Worm (Caenorhabditis elegans) whole organism, young adult: Measurements from ENCODE around the gene idpp-6.

Experiments
- B0019.2 ChIP-seq: fragments of 200-800 bp; sonication (Bioruptor generic); conservative IDR thresholded peaks from 2 replicates; pipeline ENCODE4 v1.3.6; 2022; ENCODE audit warnings: missing genetic modification reagents, missing genetic modification characterization, missing compliant biosample characterization
- C06A6.2 ChIP-seq: fragments of 200-800 bp; sonication (Bioruptor generic); conservative IDR thresholded peaks from 2 replicates; pipeline ENCODE4 v1.3.6; 2022; ENCODE audit warnings: missing genetic modification characterization, missing compliant biosample characterization
- D2030.7 ChIP-seq: fragments of 200-800 bp; sonication (Bioruptor generic); IDR thresholded peaks from 2 replicates; pipeline ENCODE4 v1.3.6; 2022; ENCODE audit warnings: missing genetic modification reagents, missing genetic modification characterization, missing compliant biosample characterization
- F23B12.7 ChIP-seq: sonication (generic microtip); optimal IDR thresholded peaks from 2 replicates; lab custom pipeline; 2017; ENCODE audit warnings: missing genetic modification characterization, mild to moderate bottlenecking, missing compliant biosample characterization, antibody characterized with exemption, moderate library complexity; ENCODE audit not compliant: insufficient read depth
- F52B5.7 ChIP-seq: sonication (generic microtip); optimal IDR thresholded peaks from 2 replicates; lab custom pipeline; 2016; ENCODE audit warnings: mild to moderate bottlenecking, missing genetic modification characterization, missing compliant biosample characterization
- F57A8.1 ChIP-seq: fragments of 200-800 bp; sonication (Bioruptor generic); optimal IDR thresholded peaks from 2 replicates; lab custom pipeline; 2018; ENCODE audit warnings: mild to moderate bottlenecking, missing genetic modification characterization, moderate library complexity, missing compliant biosample characterization
- T26A5.8 ChIP-seq: sonication (generic microtip); optimal IDR thresholded peaks from 2 replicates; lab custom pipeline; 2016; ENCODE audit warnings: missing genetic modification characterization, missing compliant biosample characterization
- Y95B8A.8 ChIP-seq: fragments of 200-800 bp; sonication (Bioruptor generic); IDR thresholded peaks from 2 replicates; pipeline ENCODE4 v1.3.6; 2022; ENCODE audit warnings: missing genetic modification reagents, missing genetic modification characterization, missing compliant biosample characterization
- ama-1 ChIP-seq, 3 experiments: fragments of 150-350 bp in 1 of 3; sonication (generic microtip) in 2 of 3; optimal IDR thresholded peaks; 2 replicates each; lab custom pipeline; 2014 to 2018; ENCODE audit warnings: missing biosample characterization in 2 of 3, missing genetic modification characterization in 2 of 3, missing genetic modification reagents in 2 of 3
- aptf-2 ChIP-seq: fragments of 200-800 bp; sonication (Bioruptor generic); conservative IDR thresholded peaks from 2 replicates; pipeline ENCODE4 v1.3.6; 2022; ENCODE audit warnings: missing genetic modification reagents, missing genetic modification characterization, missing compliant biosample characterization
- athp-1 ChIP-seq: sonication (generic microtip); optimal IDR thresholded peaks from 2 replicates; lab custom pipeline; 2017; ENCODE audit warnings: mild to moderate bottlenecking, missing genetic modification characterization, missing compliant biosample characterization
- bed-1 ChIP-seq: fragments of 200-800 bp; sonication (Bioruptor generic); IDR thresholded peaks from 2 replicates; pipeline ENCODE4 v1.3.6; 2022; ENCODE audit warnings: missing genetic modification reagents, missing genetic modification characterization, missing compliant biosample characterization
- bed-2 ChIP-seq: fragments of 200-800 bp; sonication (Bioruptor generic); IDR thresholded peaks from 2 replicates; pipeline ENCODE4 v1.3.6; 2022; ENCODE audit warnings: missing genetic modification reagents, missing genetic modification characterization, missing compliant biosample characterization
- cebp-1 ChIP-seq, 2 experiments: fragments of 200-800 bp in 1 of 2; sonication (Bioruptor generic) in 1 of 2; sonication (generic microtip) in 1 of 2; IDR thresholded peaks in 1 of 2; optimal IDR thresholded peaks in 1 of 2; 2 replicates each; pipeline versions ENCODE4 v1.3.6 to Lab custom; 2017 to 2022; ENCODE audit warnings: missing compliant biosample characterization in 2 of 2, missing genetic modification characterization in 2 of 2, mild to moderate bottlenecking in 1 of 2, missing genetic modification reagents in 1 of 2, moderate library complexity in 1 of 2
- cebp-2 ChIP-seq: fragments of 200-800 bp; sonication (Bioruptor generic); IDR thresholded peaks from 2 replicates; pipeline ENCODE4 v1.3.6; 2022; ENCODE audit warnings: missing genetic modification characterization, missing compliant biosample characterization
- ceh-27 ChIP-seq: fragments of 200-800 bp; sonication (Bioruptor generic); optimal IDR thresholded peaks from 2 replicates; lab custom pipeline; 2018; ENCODE audit warnings: mild to moderate bottlenecking, missing genetic modification characterization, moderate library complexity, missing compliant biosample characterization
- ceh-91 ChIP-seq: fragments of 200-800 bp; sonication (Bioruptor generic); IDR thresholded peaks from 2 replicates; pipeline ENCODE4 v1.3.6; 2022; ENCODE audit warnings: missing genetic modification reagents, missing genetic modification characterization, missing compliant biosample characterization
- dpl-1 ChIP-seq: fragments of 150-350 bp; optimal IDR thresholded peaks from 2 replicates; lab custom pipeline; 2014; ENCODE audit warnings: missing biosample characterization, missing genetic modification reagents, missing genetic modification characterization
- efl-1 ChIP-seq: fragments of 150-350 bp; optimal IDR thresholded peaks from 2 replicates; lab custom pipeline; 2014; ENCODE audit warnings: missing biosample characterization, missing genetic modification reagents, missing genetic modification characterization
- egl-18 ChIP-seq: fragments of 200-800 bp; sonication (Bioruptor generic); IDR thresholded peaks from 2 replicates; pipeline ENCODE4 v1.3.6; 2022; ENCODE audit warnings: missing genetic modification reagents, missing genetic modification characterization, missing compliant biosample characterization
- egl-44 ChIP-seq: fragments of 200-800 bp; sonication (Bioruptor generic); IDR thresholded peaks from 2 replicates; pipeline ENCODE4 v1.3.6; 2022; ENCODE audit warnings: missing genetic modification reagents, missing genetic modification characterization, missing compliant biosample characterization
- hlh-12 ChIP-seq: sonication (generic microtip); optimal IDR thresholded peaks from 2 replicates; lab custom pipeline; 2016; ENCODE audit warnings: missing genetic modification characterization, missing compliant biosample characterization
- hrde-1 ChIP-seq: sonication (generic microtip); optimal IDR thresholded peaks from 2 replicates; lab custom pipeline; 2016; ENCODE audit warnings: missing genetic modification characterization, mild to moderate bottlenecking, missing compliant biosample characterization, moderate library complexity, missing genotype, missing genetic modification reagents, borderline replicate concordance
- hsf-1 ChIP-seq: fragments of 200-800 bp; sonication (Bioruptor generic); IDR thresholded peaks from 2 replicates; pipeline ENCODE4 v1.3.6; 2022; ENCODE audit warnings: missing genetic modification reagents, missing genetic modification characterization, missing compliant biosample characterization
- lag-1 ChIP-seq: fragments of 200-800 bp; sonication (Bioruptor generic); IDR thresholded peaks from 2 replicates; pipeline ENCODE4 v1.3.6; 2022; ENCODE audit warnings: missing genetic modification reagents, missing genetic modification characterization, missing compliant biosample characterization
- let-526 ChIP-seq: fragments of 200-800 bp; sonication (Bioruptor generic); IDR thresholded peaks from 2 replicates; pipeline ENCODE4 v1.3.6; 2022; ENCODE audit warnings: missing genetic modification reagents, missing genetic modification characterization, missing compliant biosample characterization
- lin-35 ChIP-seq, 3 experiments: fragments of 150-350 bp in 2 of 3; sonication (generic microtip) in 1 of 3; optimal IDR thresholded peaks; 2 replicates each; lab custom pipeline; 2014 to 2018; ENCODE audit warnings: missing biosample characterization in 3 of 3, missing genetic modification characterization in 3 of 3, missing genetic modification reagents in 3 of 3
- lsy-27 ChIP-seq: sonication (generic microtip); optimal IDR thresholded peaks from 2 replicates; lab custom pipeline; 2017; ENCODE audit warnings: missing genetic modification characterization, mild to moderate bottlenecking, missing compliant biosample characterization, antibody characterized with exemption, missing genotype, borderline replicate concordance; ENCODE audit not compliant: insufficient read depth
- madf-10 ChIP-seq: sonication (generic microtip); optimal IDR thresholded peaks from 2 replicates; lab custom pipeline; 2016; ENCODE audit warnings: mild to moderate bottlenecking, missing genetic modification characterization, missing compliant biosample characterization
- madf-6 ChIP-seq: fragments of 200-800 bp; sonication (Bioruptor generic); IDR thresholded peaks from 2 replicates; pipeline ENCODE4 v1.3.6; 2022; ENCODE audit warnings: missing genetic modification reagents, missing genetic modification characterization, missing compliant biosample characterization
- madf-8 ChIP-seq: fragments of 200-800 bp; sonication (Bioruptor generic); conservative IDR thresholded peaks from 2 replicates; pipeline ENCODE4 v1.3.6; 2022; ENCODE audit warnings: missing genetic modification reagents, missing genetic modification characterization, missing compliant biosample characterization
- mes-4 ChIP-seq: sonication (generic microtip); optimal IDR thresholded peaks from 2 replicates; lab custom pipeline; 2016; ENCODE audit warnings: missing genotype, missing genetic modification characterization, missing compliant biosample characterization
- nfya-1 ChIP-seq: sonication (generic microtip); optimal IDR thresholded peaks from 2 replicates; lab custom pipeline; 2017; ENCODE audit warnings: antibody characterized with exemption, missing compliant biosample characterization, missing genetic modification characterization, borderline replicate concordance; ENCODE audit not compliant: insufficient read depth
- nfyb-1 ChIP-seq: fragments of 200-800 bp; sonication (Bioruptor generic); IDR thresholded peaks from 2 replicates; pipeline ENCODE4 v1.3.6; 2022; ENCODE audit warnings: missing genetic modification reagents, missing genetic modification characterization, missing compliant biosample characterization
- nhr-179 ChIP-seq: sonication (generic microtip); optimal IDR thresholded peaks from 2 replicates; lab custom pipeline; 2016; ENCODE audit warnings: mild to moderate bottlenecking, missing genetic modification characterization, missing compliant biosample characterization
- pbrm-1 ChIP-seq: fragments of 200-800 bp; sonication (Bioruptor generic); IDR thresholded peaks from 2 replicates; pipeline ENCODE4 v1.3.6; 2022; ENCODE audit warnings: missing genetic modification reagents, missing genetic modification characterization, missing compliant biosample characterization
- pha-4 ChIP-seq: fragments of 150-350 bp; sonication (generic microtip); optimal IDR thresholded peaks from 2 replicates; lab custom pipeline; 2014; ENCODE audit warnings: missing biosample characterization, missing genetic modification reagents, missing genetic modification characterization
- rec-8 ChIP-seq, 2 experiments: sonication (generic microtip); optimal IDR thresholded peaks; 2 replicates each; lab custom pipeline; 2016; ENCODE audit warnings: mild to moderate bottlenecking in 2 of 2, missing genetic modification characterization in 2 of 2, missing genetic modification reagents in 2 of 2, missing genotype in 2 of 2, missing biosample characterization in 1 of 2, missing compliant biosample characterization in 1 of 2, moderate library complexity in 1 of 2
- sdz-38 ChIP-seq: sonication (generic microtip); optimal IDR thresholded peaks from 2 replicates; lab custom pipeline; 2016; ENCODE audit warnings: missing genotype, missing genetic modification characterization, missing compliant biosample characterization
- snpc-3.4 ChIP-seq: sonication (generic microtip); optimal IDR thresholded peaks from 2 replicates; lab custom pipeline; 2017; ENCODE audit warnings: missing genetic modification characterization, mild to moderate bottlenecking, missing compliant biosample characterization, antibody characterized with exemption, moderate library complexity, missing genotype, missing genetic modification reagents
- somi-1 ChIP-seq: fragments of 200-800 bp; sonication (Bioruptor generic); optimal IDR thresholded peaks from 2 replicates; lab custom pipeline; 2018; ENCODE audit warnings: mild to moderate bottlenecking, missing genetic modification characterization, missing compliant biosample characterization
- xnd-1 ChIP-seq: sonication (generic microtip); optimal IDR thresholded peaks from 2 replicates; lab custom pipeline; 2016; ENCODE audit warnings: missing genotype, missing genetic modification reagents, missing genetic modification characterization, missing compliant biosample characterization
- zfh-2 ChIP-seq: fragments of 200-800 bp; sonication (Bioruptor generic); conservative IDR thresholded peaks from 2 replicates; pipeline ENCODE4 v1.3.6; 2022; ENCODE audit warnings: missing genetic modification reagents, missing genetic modification characterization, missing compliant biosample characterization
- zim-3 ChIP-seq: sonication (generic microtip); optimal IDR thresholded peaks from 2 replicates; lab custom pipeline; 2017; ENCODE audit warnings: mild to moderate bottlenecking, missing genetic modification characterization, moderate library complexity, missing compliant biosample characterization
- ztf-3 ChIP-seq: fragments of 200-800 bp; sonication (Bioruptor generic); optimal IDR thresholded peaks from 2 replicates; lab custom pipeline; 2018; ENCODE audit warnings: mild to moderate bottlenecking, missing genetic modification characterization, missing compliant biosample characterization

Gene idpp-6

DNA sequence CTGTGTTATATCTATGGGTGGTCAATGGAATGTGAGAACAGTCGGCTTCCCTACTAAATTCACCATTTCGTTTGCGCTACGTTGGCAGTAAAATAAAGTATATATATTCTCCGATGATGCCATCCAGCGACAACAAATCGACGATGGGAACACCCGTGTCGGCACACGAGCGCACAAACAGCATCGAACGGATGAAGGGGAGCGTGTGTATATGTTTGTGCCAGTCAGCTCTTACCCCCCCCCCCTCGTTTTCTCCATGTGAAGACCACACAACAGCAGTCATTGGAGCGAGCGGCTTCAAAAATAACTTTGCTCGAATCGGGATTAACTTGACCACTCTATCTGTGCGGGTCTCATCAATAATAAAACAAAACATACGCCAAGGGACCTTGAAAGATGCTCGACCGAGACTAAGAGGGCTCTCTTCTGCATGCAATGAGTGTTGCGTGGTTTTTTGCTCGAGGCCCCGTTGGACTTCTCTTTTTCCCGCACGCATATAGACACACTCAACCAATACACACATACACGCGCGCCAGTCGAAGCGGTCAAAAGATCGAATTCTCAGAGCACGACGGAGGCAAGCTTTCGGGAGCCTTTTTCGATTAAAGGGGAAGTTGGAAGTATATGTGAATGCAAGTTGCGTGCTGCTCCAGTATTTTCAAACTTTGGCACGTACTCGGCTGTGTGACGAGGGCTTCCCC, 42.5 kb upstream of the idpp-6 start:
- TF ChIP-seq hrde-1 (tag; lab: Kevin White, UChicago) (no peak), F57A8.1 (GFP tag; lab: Kevin White, UChicago) (no peak), ceh-27 (GFP tag; lab: Kevin White, UChicago) (peak; percentile 24), ztf-3 (GFP tag; lab: Kevin White, UChicago) (no peak), cebp-1 (GFP tag; IDR thresholded peaks at IDR 0.05; lab: Robert Waterston, UW) (no peak), cebp-1 (tag; optimal IDR thresholded peaks at IDR 0.05; lab: Kevin White, UChicago) (no peak), nhr-179 (tag; lab: Kevin White, UChicago) (no peak), D2030.7 (GFP tag; lab: Robert Waterston, UW) (no peak), ceh-91 (no peak), B0019.2 (GFP tag; lab: Robert Waterston, UW) (no peak), lag-1 (GFP tag; lab: Robert Waterston, UW) (no peak), F23B12.7 (tag; lab: Kevin White, UChicago) (no peak), bed-1 (no peak), efl-1 (GFP tag; lab: Kevin White, UChicago) (no peak), hsf-1 (no peak), madf-8 (no peak), dpl-1 (GFP tag; lab: Kevin White, UChicago) (no peak), sdz-38 (tag; lab: Kevin White, UChicago) (no peak), pbrm-1 (GFP tag; lab: Robert Waterston, UW) (no peak), nfyb-1 (GFP tag; lab: Robert Waterston, UW) (no peak), snpc-3.4 (no peak), aptf-2 (GFP tag; lab: Robert Waterston, UW) (no peak), hlh-12 (no peak), xnd-1 (tag; lab: Kevin White, UChicago) (no peak), zfh-2 (GFP tag; lab: Robert Waterston, UW) (peak; percentile 23), madf-6 (GFP tag; lab: Robert Waterston, UW) (no peak), T26A5.8 (no peak), mes-4 (no peak), ama-1 (optimal IDR thresholded peaks at IDR 0.05; lab: Kevin White, UChicago) (no peak), ama-1 (GFP tag; optimal IDR thresholded peaks at IDR 0.05; lab: Kevin White, UChicago) (peak in 1 of 2 experiments; percentile 24), lsy-27 (tag; lab: Kevin White, UChicago) (no peak), lin-35 (GFP tag; optimal IDR thresholded peaks at IDR 0.05; lab: Kevin White, UChicago) (peak in 1 of 3 experiments; percentile 8), egl-44 (GFP tag; lab: Robert Waterston, UW) (no peak), madf-10 (tag; lab: Kevin White, UChicago) (no peak)

DNA sequence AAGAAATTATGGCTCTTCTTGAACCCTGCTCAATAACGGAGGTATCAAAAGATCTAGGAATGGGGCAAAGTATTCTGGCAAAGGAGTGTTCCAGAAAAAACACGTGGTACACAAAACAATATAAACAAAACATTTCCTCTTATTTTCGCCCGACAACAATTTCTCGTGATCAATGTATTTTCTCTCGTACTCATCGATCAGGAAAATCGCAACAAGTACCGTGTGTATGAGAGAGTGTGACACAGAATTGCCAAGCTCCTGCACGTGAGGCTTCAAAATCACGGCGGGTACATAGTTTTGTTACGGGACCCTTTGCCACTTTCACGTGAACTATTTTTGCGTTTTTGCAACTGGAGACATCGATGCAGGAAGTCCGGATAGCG, 42.0 kb upstream of the idpp-6 start:
- TF ChIP-seq zim-3 (tag; lab: Kevin White, UChicago), result no peak
- no peak for TF ChIP-seq nfya-1 (tag; lab: Kevin White, UChicago)
- TF ChIP-seq snpc-3.4, result no peak
- no peak for TF ChIP-seq cebp-2 (GFP tag; lab: Robert Waterston, UW)
- no peak for TF ChIP-seq bed-2 (GFP tag; lab: Robert Waterston, UW)
- TF ChIP-seq Y95B8A.8 (GFP tag; lab: Robert Waterston, UW), result no peak
- TF ChIP-seq egl-18 (GFP tag; lab: Robert Waterston, UW), result no peak
- no peak for TF ChIP-seq pha-4 (tag; lab: Kevin White, UChicago)
- TF ChIP-seq somi-1 (GFP tag; lab: Kevin White, UChicago), result peak; percentile 36
- no peak for TF ChIP-seq madf-10 (tag; lab: Kevin White, UChicago)
- no peak for TF ChIP-seq rec-8 (tag; optimal IDR thresholded peaks at IDR 0.05; lab: Kevin White, UChicago)
- TF ChIP-seq C06A6.2, result peak; percentile 52; the same call in 1 of the 2 replicates
- TF ChIP-seq athp-1 (tag; lab: Kevin White, UChicago), result no peak
- no peak for TF ChIP-seq lag-1 (GFP tag; lab: Robert Waterston, UW)
- TF ChIP-seq hsf-1, result peak; percentile 34; the same call in 1 of the 2 replicates
- no peak for TF ChIP-seq D2030.7 (GFP tag; lab: Robert Waterston, UW)
- TF ChIP-seq egl-44 (GFP tag; lab: Robert Waterston, UW), result 0 out of 2 replicates have a peak, but pooled peaks have one; percentile 31
- TF ChIP-seq let-526 (GFP tag; lab: Robert Waterston, UW), result peak; percentile 56; the same call in 1 of the 2 replicates
- TF ChIP-seq F52B5.7, result no peak
